Worm (Caenorhabditis elegans) whole organism, L4 larva: ENCODE results near the gene srh-74.

Source experiments
- D1046.2 ChIP-seq: fragments of 200-800 bp; sonication (Bioruptor generic); IDR thresholded peaks from 2 replicates; pipeline ENCODE4 v1.3.6; 2022; ENCODE audit warnings: missing genetic modification characterization, missing compliant biosample characterization
- F49E8.2 ChIP-seq: sonication (generic microtip); optimal IDR thresholded peaks from 2 replicates; lab custom pipeline; 2016; ENCODE audit warnings: missing compliant biosample characterization, mild to moderate bottlenecking, missing genetic modification characterization, borderline replicate concordance
- T20F7.1 ChIP-seq: fragments of 200-800 bp; sonication (Bioruptor generic); optimal IDR thresholded peaks from 2 replicates; lab custom pipeline; 2018; ENCODE audit warnings: mild to moderate bottlenecking, missing genetic modification characterization, missing compliant biosample characterization
- Y105C5A.15 ChIP-seq: fragments of 200-800 bp; sonication (Bioruptor generic); IDR thresholded peaks from 2 replicates; pipeline ENCODE4 v1.3.6; 2022; ENCODE audit warnings: missing genetic modification characterization, missing compliant biosample characterization
- Y5F2A.4 ChIP-seq: fragments of 200-800 bp; sonication (Bioruptor generic); optimal IDR thresholded peaks from 2 replicates; lab custom pipeline; 2018; ENCODE audit warnings: mild to moderate bottlenecking, missing genetic modification characterization, missing compliant biosample characterization
- aly-2 ChIP-seq: sonication (generic microtip); optimal IDR thresholded peaks from 2 replicates; lab custom pipeline; 2018; ENCODE audit warnings: missing biosample characterization, missing genetic modification characterization
- arid-1 ChIP-seq: fragments of 200-800 bp; sonication (Bioruptor generic); conservative IDR thresholded peaks from 2 replicates; pipeline ENCODE4 v1.3.6; 2022; ENCODE audit warnings: missing genetic modification reagents, missing genetic modification characterization, missing compliant biosample characterization
- ceh-20 ChIP-seq: fragments of 200-800 bp; sonication (Bioruptor generic); IDR thresholded peaks from 2 replicates; pipeline ENCODE4 v1.3.6; 2022; ENCODE audit warnings: missing genetic modification reagents, missing genetic modification characterization, missing compliant biosample characterization
- ceh-82 ChIP-seq: sonication (generic microtip); optimal IDR thresholded peaks from 2 replicates; lab custom pipeline; 2017; ENCODE audit warnings: missing biosample characterization, missing genetic modification characterization
- ces-1 ChIP-seq: fragments of 150-350 bp; sonication (generic microtip); optimal IDR thresholded peaks from 4 replicates; lab custom pipeline; 2014; ENCODE audit warnings: missing biosample characterization, missing genetic modification reagents, missing genetic modification characterization
- daf-16 ChIP-seq, 3 experiments: sonication (generic microtip); optimal IDR thresholded peaks; 2 replicates each; lab custom pipeline; 2016 to 2017; ENCODE audit warnings: missing genetic modification characterization in 3 of 3, missing genetic modification reagents in 3 of 3, mild to moderate bottlenecking in 2 of 3, missing compliant biosample characterization in 2 of 3, missing biosample characterization in 1 of 3, moderate library complexity in 1 of 3
- dmd-6 ChIP-seq: fragments of 200-800 bp; sonication (Bioruptor generic); IDR thresholded peaks from 2 replicates; pipeline ENCODE4 v1.3.6; 2022; ENCODE audit warnings: missing genetic modification reagents, missing genetic modification characterization, missing compliant biosample characterization
- dmd-8 ChIP-seq: fragments of 200-800 bp; sonication (Bioruptor generic); IDR thresholded peaks from 2 replicates; pipeline ENCODE4 v1.3.6; 2022; ENCODE audit warnings: missing genetic modification characterization, missing compliant biosample characterization
- dpl-1 ChIP-seq: fragments of 150-350 bp; optimal IDR thresholded peaks from 2 replicates; lab custom pipeline; 2014; ENCODE audit warnings: missing biosample characterization, missing genetic modification reagents, missing genetic modification characterization
- dve-1 ChIP-seq: sonication (generic microtip); optimal IDR thresholded peaks from 2 replicates; lab custom pipeline; 2017; ENCODE audit warnings: antibody characterized with exemption, mild to moderate bottlenecking, missing genetic modification characterization, missing compliant biosample characterization; ENCODE audit not compliant: insufficient read depth
- fos-1 ChIP-seq: fragments of 150-350 bp; optimal IDR thresholded peaks from 2 replicates; lab custom pipeline; 2014; ENCODE audit warnings: missing biosample characterization, missing genetic modification characterization
- hif-1 ChIP-seq, 2 experiments: sonication (generic microtip); optimal IDR thresholded peaks; 2 replicates each; lab custom pipeline; 2016 to 2017; ENCODE audit warnings: missing compliant biosample characterization in 2 of 2, missing genetic modification characterization in 2 of 2, missing genetic modification reagents in 2 of 2, missing genotype in 2 of 2, mild to moderate bottlenecking in 1 of 2
- hlh-11 ChIP-seq: fragments of 200-800 bp; sonication (Bioruptor generic); optimal IDR thresholded peaks from 2 replicates; lab custom pipeline; 2018; ENCODE audit warnings: mild to moderate bottlenecking, missing genetic modification characterization, missing compliant biosample characterization
- hlh-30 ChIP-seq: sonication (generic microtip); optimal IDR thresholded peaks from 2 replicates; lab custom pipeline; 2017; ENCODE audit warnings: antibody characterized with exemption, mild to moderate bottlenecking, missing genetic modification characterization, missing compliant biosample characterization; ENCODE audit not compliant: insufficient read depth
- jun-1 ChIP-seq: fragments of 150-350 bp; optimal IDR thresholded peaks from 2 replicates; lab custom pipeline; 2014; ENCODE audit warnings: missing biosample characterization, missing genetic modification reagents, missing genetic modification characterization
- lin-13 ChIP-seq: fragments of 150-350 bp; optimal IDR thresholded peaks from 2 replicates; lab custom pipeline; 2014; ENCODE audit warnings: missing biosample characterization, missing genetic modification reagents, missing genetic modification characterization
- lin-38 ChIP-seq: fragments of 200-800 bp; sonication (Bioruptor generic); IDR thresholded peaks from 2 replicates; pipeline ENCODE4 v1.3.6; 2022; ENCODE audit warnings: missing genetic modification reagents, missing genetic modification characterization, missing compliant biosample characterization
- madf-5 ChIP-seq, 2 experiments: fragments of 200-800 bp; sonication (Bioruptor generic); IDR thresholded peaks; 2 replicates each; pipeline ENCODE4 v1.3.6; 2022; ENCODE audit warnings: missing compliant biosample characterization in 2 of 2, missing genetic modification characterization in 2 of 2
- madf-9 ChIP-seq: fragments of 200-800 bp; sonication (Bioruptor generic); conservative IDR thresholded peaks from 2 replicates; pipeline ENCODE4 v1.3.6; 2022; ENCODE audit warnings: missing genetic modification reagents, missing genetic modification characterization, missing compliant biosample characterization
- mep-1 ChIP-seq: fragments of 150-350 bp; sonication (generic microtip); optimal IDR thresholded peaks from 3 replicates; lab custom pipeline; 2014; ENCODE audit warnings: missing biosample characterization, missing genetic modification characterization
- mes-2 ChIP-seq: sonication (generic microtip); optimal IDR thresholded peaks from 2 replicates; lab custom pipeline; 2016; ENCODE audit warnings: missing genotype, mild to moderate bottlenecking, missing genetic modification characterization, missing compliant biosample characterization; ENCODE audit not compliant: poor library complexity, severe bottlenecking
- mxl-2 ChIP-seq: fragments of 200-800 bp; sonication (Bioruptor generic); conservative IDR thresholded peaks from 2 replicates; pipeline ENCODE4 v1.3.6; 2022; ENCODE audit warnings: missing genetic modification reagents, missing genetic modification characterization, missing compliant biosample characterization
- nhr-102 ChIP-seq: sonication (generic microtip); optimal IDR thresholded peaks from 2 replicates; lab custom pipeline; 2016; ENCODE audit warnings: mild to moderate bottlenecking, missing genetic modification characterization, moderate library complexity, missing compliant biosample characterization
- nhr-11 ChIP-seq: fragments of 150-350 bp; optimal IDR thresholded peaks from 2 replicates; lab custom pipeline; 2014; ENCODE audit warnings: missing biosample characterization, missing genetic modification characterization
- nhr-111 ChIP-seq: fragments of 200-800 bp; sonication (Bioruptor generic); optimal IDR thresholded peaks from 2 replicates; lab custom pipeline; 2018; ENCODE audit warnings: mild to moderate bottlenecking, missing genetic modification characterization, missing compliant biosample characterization
- nhr-28 ChIP-seq: fragments of 150-350 bp; optimal IDR thresholded peaks from 2 replicates; lab custom pipeline; 2014; ENCODE audit warnings: missing biosample characterization, missing genetic modification characterization
- nhr-41 ChIP-seq: fragments of 200-800 bp; sonication (Bioruptor generic); IDR thresholded peaks from 2 replicates; pipeline ENCODE4 v1.3.6; 2022; ENCODE audit warnings: missing genetic modification reagents, missing genetic modification characterization, missing compliant biosample characterization
- nhr-42 ChIP-seq: fragments of 200-800 bp; sonication (Bioruptor generic); IDR thresholded peaks from 2 replicates; pipeline ENCODE4 v1.3.6; 2022; ENCODE audit warnings: missing genetic modification characterization, missing compliant biosample characterization
- nhr-48 ChIP-seq: sonication (generic microtip); optimal IDR thresholded peaks from 2 replicates; lab custom pipeline; 2016; ENCODE audit warnings: mild to moderate bottlenecking, missing genetic modification characterization, missing compliant biosample characterization
- php-3 ChIP-seq: fragments of 200-800 bp; sonication (Bioruptor generic); IDR thresholded peaks from 2 replicates; pipeline ENCODE4 v1.3.6; 2022; ENCODE audit warnings: missing genetic modification reagents, missing genetic modification characterization, missing compliant biosample characterization
- pqm-1 ChIP-seq: sonication (generic microtip); optimal IDR thresholded peaks from 2 replicates; lab custom pipeline; 2017; ENCODE audit warnings: missing biosample characterization, missing genetic modification characterization
- sdz-12 ChIP-seq: fragments of 200-800 bp; sonication (Bioruptor generic); optimal IDR thresholded peaks from 2 replicates; lab custom pipeline; 2018; ENCODE audit warnings: mild to moderate bottlenecking, missing genetic modification characterization, missing compliant biosample characterization
- set-16 ChIP-seq: fragments of 200-800 bp; sonication (Bioruptor generic); IDR thresholded peaks from 2 replicates; pipeline ENCODE4 v1.3.6; 2022; ENCODE audit warnings: missing genetic modification reagents, missing genetic modification characterization, missing compliant biosample characterization
- skn-1 ChIP-seq: fragments of 150-350 bp; optimal IDR thresholded peaks from 2 replicates; lab custom pipeline; 2014; ENCODE audit warnings: missing biosample characterization, missing genetic modification characterization
- snpc-1.2 ChIP-seq: fragments of 200-800 bp; sonication (Bioruptor generic); IDR thresholded peaks from 2 replicates; pipeline ENCODE4 v1.3.6; 2022; ENCODE audit warnings: missing genetic modification reagents, missing genetic modification characterization, missing compliant biosample characterization
- snpc-4 ChIP-seq: fragments of 150-350 bp; optimal IDR thresholded peaks from 2 replicates; lab custom pipeline; 2014; ENCODE audit warnings: missing biosample characterization, missing genetic modification characterization
- spr-1 ChIP-seq: sonication (generic microtip); optimal IDR thresholded peaks from 2 replicates; lab custom pipeline; 2016; ENCODE audit warnings: mild to moderate bottlenecking, missing genetic modification characterization, missing compliant biosample characterization
- spr-3 ChIP-seq: fragments of 200-800 bp; sonication (Bioruptor generic); optimal IDR thresholded peaks from 2 replicates; lab custom pipeline; 2018; ENCODE audit warnings: mild to moderate bottlenecking, missing genetic modification characterization, missing compliant biosample characterization
- tra-1 ChIP-seq: fragments of 200-800 bp; sonication (Bioruptor generic); IDR thresholded peaks from 2 replicates; pipeline ENCODE4 v1.3.6; 2022; ENCODE audit warnings: missing genetic modification reagents, missing genetic modification characterization, missing compliant biosample characterization
- unc-130 ChIP-seq: sonication (generic microtip); optimal IDR thresholded peaks from 2 replicates; lab custom pipeline; 2016; ENCODE audit warnings: missing genetic modification reagents, missing genetic modification characterization, missing compliant biosample characterization
- unc-62 ChIP-seq, 3 experiments: fragments of 150-350 bp in 1 of 3; sonication (generic microtip); optimal IDR thresholded peaks in 2 of 3; peaks in 1 of 3; 1 replicate in 1 of 3; 2 replicates in 2 of 3; lab custom pipeline; 2014 to 2017; ENCODE audit warnings: missing biosample characterization in 3 of 3, missing genetic modification characterization in 3 of 3, missing genetic modification reagents in 3 of 3, missing genotype in 1 of 3
- vab-7 ChIP-seq: fragments of 200-800 bp; sonication (Bioruptor generic); IDR thresholded peaks from 2 replicates; pipeline ENCODE4 v1.3.6; 2022; ENCODE audit warnings: missing genetic modification reagents, missing genetic modification characterization, missing compliant biosample characterization
- zag-1 ChIP-seq: fragments of 150-350 bp; optimal IDR thresholded peaks from 2 replicates; lab custom pipeline; 2014; ENCODE audit warnings: missing biosample characterization, missing genetic modification characterization

The srh-74 gene

DNA sequence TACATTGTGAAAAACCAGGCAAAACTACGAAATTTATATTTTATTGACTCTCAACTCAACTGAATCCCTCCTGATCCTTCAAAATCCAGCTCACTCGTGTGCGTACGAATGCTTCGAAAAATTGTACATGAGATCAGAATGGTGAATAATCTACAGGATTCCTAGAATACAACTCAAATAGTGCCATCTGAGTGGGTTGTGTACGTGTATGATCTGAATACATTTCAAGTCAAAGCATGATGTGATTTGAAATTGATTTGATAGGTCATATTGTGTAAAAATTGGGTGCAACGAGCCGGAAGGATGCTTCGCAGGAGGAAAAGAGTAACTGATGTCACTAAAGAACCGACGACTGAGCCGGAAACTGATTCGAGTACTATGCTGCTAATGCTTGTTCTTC is 37.8 kb downstream of the srh-74 start:
- no peak for TF ChIP-seq unc-130 (GFP tag; lab: Kevin White, UChicago)
- TF ChIP-seq mep-1 (tag; lab: Kevin White, UChicago), result no peak
- no peak for TF ChIP-seq vab-7 (GFP tag; lab: Robert Waterston, UW)

DNA sequence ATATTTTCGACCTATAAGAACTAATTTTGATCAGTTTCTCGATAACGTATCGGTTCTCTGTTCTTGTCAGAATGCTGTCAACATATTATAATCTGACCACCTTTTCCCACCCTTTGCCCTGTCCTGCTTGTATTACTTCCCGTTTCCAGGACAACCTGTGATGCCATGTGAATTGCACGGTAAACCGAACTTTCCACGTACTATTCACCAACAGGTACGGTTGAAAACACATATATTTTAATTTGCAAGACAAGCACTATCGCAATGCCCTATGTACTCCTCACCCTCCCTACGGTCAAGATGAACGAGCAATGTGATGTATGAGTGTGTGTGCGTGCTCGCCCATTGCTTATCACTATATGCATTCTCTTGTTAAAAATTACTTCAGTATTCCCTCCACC is 39.5 kb downstream of the srh-74 start:
- TF ChIP-seq spr-1 (no peak), ceh-82 (tag; lab: Kevin White, UChicago) (no peak), dve-1 (tag; lab: Kevin White, UChicago) (peak; percentile 38), D1046.2 (GFP tag; lab: Robert Waterston, UW) (no peak), sdz-12 (GFP tag; lab: Kevin White, UChicago) (no peak), arid-1 (GFP tag; lab: Robert Waterston, UW) (no peak), madf-9 (GFP tag; lab: Robert Waterston, UW) (no peak), Y105C5A.15 (no peak), nhr-28 (tag; lab: Kevin White, UChicago) (peak; percentile 64), nhr-102 (tag; lab: Kevin White, UChicago) (peak; percentile 57), tra-1 (GFP tag; lab: Robert Waterston, UW) (peak; percentile 78), ceh-20 (peak; percentile 22; the same call in 1 of the 2 replicates), ces-1 (GFP tag; lab: Kevin White, UChicago) (no peak), hif-1 (tag; optimal IDR thresholded peaks at IDR 0.05; lab: Kevin White, UChicago) (no peak), nhr-41 (peak; percentile 69; the same call in 1 of the 2 replicates), mep-1 (tag; lab: Kevin White, UChicago) (no peak), lin-13 (GFP tag; lab: Kevin White, UChicago) (no peak), zag-1 (no peak), dpl-1 (GFP tag; lab: Kevin White, UChicago) (no peak), Y5F2A.4 (GFP tag; lab: Kevin White, UChicago) (no peak), T20F7.1 (GFP tag; lab: Kevin White, UChicago) (peak; percentile 45), snpc-4 (tag; lab: Kevin White, UChicago) (no peak), mes-2 (tag; lab: Kevin White, UChicago) (no peak), unc-62 (GFP tag; optimal IDR thresholded peaks at IDR 0.05 in 1 of 2; lab: Kevin White, UChicago) (peak in 1 of 2 experiments; percentile 5), unc-62 (tag; optimal IDR thresholded peaks at IDR 0.05; lab: Kevin White, UChicago) (no peak), nhr-48 (tag; lab: Kevin White, UChicago) (peak; percentile 77), skn-1 (no peak), pqm-1 (tag; lab: Kevin White, UChicago) (peak; percentile 49), dmd-8 (GFP tag; lab: Robert Waterston, UW) (no peak), hlh-11 (tag; lab: Kevin White, UChicago) (peak; percentile 86), madf-5 (GFP tag; IDR thresholded peaks at IDR 0.05; lab: Robert Waterston, UW) (no peak), nhr-42 (GFP tag; lab: Robert Waterston, UW) (no peak), dmd-6 (peak; percentile 96), mxl-2 (0 out of 2 replicates have a peak, but pooled peaks have one; percentile 38), daf-16 (GFP tag; optimal IDR thresholded peaks at IDR 0.05; lab: Kevin White, UChicago) (no peak), daf-16 (tag; optimal IDR thresholded peaks at IDR 0.05; lab: Kevin White, UChicago) (peak; percentile 86), set-16 (GFP tag; lab: Robert Waterston, UW) (no peak), F49E8.2 (no peak), aly-2 (tag; lab: Kevin White, UChicago) (no peak), jun-1 (tag; lab: Kevin White, UChicago) (no peak), lin-38 (GFP tag; lab: Robert Waterston, UW) (no peak), snpc-1.2 (GFP tag; lab: Robert Waterston, UW) (no peak), nhr-11 (tag; lab: Kevin White, UChicago) (no peak), fos-1 (no peak), nhr-111 (GFP tag; lab: Kevin White, UChicago) (no peak), php-3 (GFP tag; lab: Robert Waterston, UW) (peak; percentile 45; the same call in 1 of the 2 replicates), hlh-30 (tag; lab: Kevin White, UChicago) (no peak), spr-3 (GFP tag; lab: Kevin White, UChicago) (no peak)
